Worm (Caenorhabditis elegans) whole organism, L4 larva: ENCODE results near the gene T27E7.9.

Experiments
- D1046.2 ChIP-seq: fragments of 200-800 bp; sonication (Bioruptor generic); IDR thresholded peaks from 2 replicates; pipeline ENCODE4 v1.3.6; 2022; ENCODE audit warnings: missing genetic modification characterization, missing compliant biosample characterization
- T20F7.1 ChIP-seq: fragments of 200-800 bp; sonication (Bioruptor generic); optimal IDR thresholded peaks from 2 replicates; lab custom pipeline; 2018; ENCODE audit warnings: mild to moderate bottlenecking, missing genetic modification characterization, missing compliant biosample characterization
- Y105C5A.15 ChIP-seq: fragments of 200-800 bp; sonication (Bioruptor generic); IDR thresholded peaks from 2 replicates; pipeline ENCODE4 v1.3.6; 2022; ENCODE audit warnings: missing genetic modification characterization, missing compliant biosample characterization
- ZK337.2 ChIP-seq: fragments of 200-800 bp; sonication (Bioruptor generic); IDR thresholded peaks from 2 replicates; pipeline ENCODE4 v1.3.6; 2022; ENCODE audit warnings: missing genetic modification reagents, missing genetic modification characterization, missing compliant biosample characterization
- ZK546.5 ChIP-seq, 2 experiments: sonication (generic microtip); optimal IDR thresholded peaks; 2 replicates each; lab custom pipeline; 2017; ENCODE audit warnings: missing biosample characterization in 2 of 2, missing genetic modification characterization in 2 of 2
- aly-2 ChIP-seq: sonication (generic microtip); optimal IDR thresholded peaks from 2 replicates; lab custom pipeline; 2018; ENCODE audit warnings: missing biosample characterization, missing genetic modification characterization
- ama-1 ChIP-seq: fragments of 150-350 bp; optimal IDR thresholded peaks from 2 replicates; lab custom pipeline; 2014; ENCODE audit warnings: inconsistent platforms, mixed read lengths
- arid-1 ChIP-seq: fragments of 200-800 bp; sonication (Bioruptor generic); conservative IDR thresholded peaks from 2 replicates; pipeline ENCODE4 v1.3.6; 2022; ENCODE audit warnings: missing genetic modification reagents, missing genetic modification characterization, missing compliant biosample characterization
- ceh-20 ChIP-seq: fragments of 200-800 bp; sonication (Bioruptor generic); IDR thresholded peaks from 2 replicates; pipeline ENCODE4 v1.3.6; 2022; ENCODE audit warnings: missing genetic modification reagents, missing genetic modification characterization, missing compliant biosample characterization
- ceh-28 ChIP-seq: fragments of 150-350 bp; optimal IDR thresholded peaks from 2 replicates; lab custom pipeline; 2014; ENCODE audit warnings: missing biosample characterization, missing genetic modification reagents, missing genetic modification characterization
- ceh-82 ChIP-seq: sonication (generic microtip); optimal IDR thresholded peaks from 2 replicates; lab custom pipeline; 2017; ENCODE audit warnings: missing biosample characterization, missing genetic modification characterization
- daf-19 ChIP-seq: fragments of 200-800 bp; sonication (Bioruptor generic); conservative IDR thresholded peaks from 2 replicates; pipeline ENCODE4 v1.3.6; 2022; ENCODE audit warnings: missing genetic modification characterization, missing compliant biosample characterization
- dmd-6 ChIP-seq: fragments of 200-800 bp; sonication (Bioruptor generic); IDR thresholded peaks from 2 replicates; pipeline ENCODE4 v1.3.6; 2022; ENCODE audit warnings: missing genetic modification reagents, missing genetic modification characterization, missing compliant biosample characterization
- dmd-8 ChIP-seq: fragments of 200-800 bp; sonication (Bioruptor generic); IDR thresholded peaks from 2 replicates; pipeline ENCODE4 v1.3.6; 2022; ENCODE audit warnings: missing genetic modification characterization, missing compliant biosample characterization
- dmd-9 ChIP-seq: fragments of 200-800 bp; sonication (Bioruptor generic); IDR thresholded peaks from 2 replicates; pipeline ENCODE4 v1.3.6; 2022; ENCODE audit warnings: missing genetic modification reagents, missing genetic modification characterization, missing compliant biosample characterization
- dve-1 ChIP-seq: sonication (generic microtip); optimal IDR thresholded peaks from 2 replicates; lab custom pipeline; 2017; ENCODE audit warnings: antibody characterized with exemption, mild to moderate bottlenecking, missing genetic modification characterization, missing compliant biosample characterization; ENCODE audit not compliant: insufficient read depth
- egl-27 ChIP-seq: sonication (generic microtip); optimal IDR thresholded peaks from 3 replicates; lab custom pipeline; 2017; ENCODE audit warnings: missing biosample characterization, missing genetic modification reagents, missing genetic modification characterization
- hlh-11 ChIP-seq: fragments of 200-800 bp; sonication (Bioruptor generic); optimal IDR thresholded peaks from 2 replicates; lab custom pipeline; 2018; ENCODE audit warnings: mild to moderate bottlenecking, missing genetic modification characterization, missing compliant biosample characterization
- hlh-30 ChIP-seq: sonication (generic microtip); optimal IDR thresholded peaks from 2 replicates; lab custom pipeline; 2017; ENCODE audit warnings: antibody characterized with exemption, mild to moderate bottlenecking, missing genetic modification characterization, missing compliant biosample characterization; ENCODE audit not compliant: insufficient read depth
- lin-1 ChIP-seq: fragments of 200-800 bp; sonication (Bioruptor generic); IDR thresholded peaks from 2 replicates; pipeline ENCODE4 v1.3.6; 2022; ENCODE audit warnings: missing genetic modification reagents, missing genetic modification characterization, missing compliant biosample characterization
- lin-29 ChIP-seq: fragments of 200-800 bp; sonication (Bioruptor generic); IDR thresholded peaks from 2 replicates; pipeline ENCODE4 v1.3.6; 2022; ENCODE audit warnings: missing genetic modification reagents, missing genetic modification characterization, missing compliant biosample characterization
- lin-38 ChIP-seq: fragments of 200-800 bp; sonication (Bioruptor generic); IDR thresholded peaks from 2 replicates; pipeline ENCODE4 v1.3.6; 2022; ENCODE audit warnings: missing genetic modification reagents, missing genetic modification characterization, missing compliant biosample characterization
- mdl-1 ChIP-seq, 2 experiments: fragments of 150-350 bp in 1 of 2; sonication (generic microtip) in 1 of 2; optimal IDR thresholded peaks; 2 replicates each; lab custom pipeline; 2014 to 2017; ENCODE audit warnings: missing biosample characterization in 2 of 2, missing genetic modification characterization in 2 of 2
- mep-1 ChIP-seq: fragments of 150-350 bp; sonication (generic microtip); optimal IDR thresholded peaks from 3 replicates; lab custom pipeline; 2014; ENCODE audit warnings: missing biosample characterization, missing genetic modification characterization
- mes-2 ChIP-seq: sonication (generic microtip); optimal IDR thresholded peaks from 2 replicates; lab custom pipeline; 2016; ENCODE audit warnings: missing genotype, mild to moderate bottlenecking, missing genetic modification characterization, missing compliant biosample characterization; ENCODE audit not compliant: poor library complexity, severe bottlenecking
- nhr-10 ChIP-seq: fragments of 150-350 bp; optimal IDR thresholded peaks from 2 replicates; lab custom pipeline; 2014; ENCODE audit warnings: missing biosample characterization, missing genetic modification characterization
- nhr-102 ChIP-seq: sonication (generic microtip); optimal IDR thresholded peaks from 2 replicates; lab custom pipeline; 2016; ENCODE audit warnings: mild to moderate bottlenecking, missing genetic modification characterization, moderate library complexity, missing compliant biosample characterization
- nhr-111 ChIP-seq: fragments of 200-800 bp; sonication (Bioruptor generic); optimal IDR thresholded peaks from 2 replicates; lab custom pipeline; 2018; ENCODE audit warnings: mild to moderate bottlenecking, missing genetic modification characterization, missing compliant biosample characterization
- nhr-25 ChIP-seq: sonication (generic microtip); optimal IDR thresholded peaks from 2 replicates; lab custom pipeline; 2017; ENCODE audit warnings: missing genetic modification characterization, mild to moderate bottlenecking, missing compliant biosample characterization, antibody characterized with exemption, moderate library complexity, borderline replicate concordance; ENCODE audit not compliant: insufficient read depth
- nhr-48 ChIP-seq: sonication (generic microtip); optimal IDR thresholded peaks from 2 replicates; lab custom pipeline; 2016; ENCODE audit warnings: mild to moderate bottlenecking, missing genetic modification characterization, missing compliant biosample characterization
- nhr-6 ChIP-seq: fragments of 150-350 bp; optimal IDR thresholded peaks from 2 replicates; lab custom pipeline; 2014; ENCODE audit warnings: missing biosample characterization, missing genetic modification characterization
- nhr-76 ChIP-seq: fragments of 150-350 bp; optimal IDR thresholded peaks from 2 replicates; lab custom pipeline; 2014; ENCODE audit warnings: missing biosample characterization, missing genetic modification characterization
- nhr-77 ChIP-seq: fragments of 150-350 bp; optimal IDR thresholded peaks from 2 replicates; lab custom pipeline; 2014; ENCODE audit warnings: missing biosample characterization, missing genetic modification characterization
- pha-4 ChIP-seq, 2 experiments: fragments of 150-350 bp in 1 of 2; fragments of 200-800 bp in 1 of 2; sonication (Bioruptor generic) in 1 of 2; IDR thresholded peaks in 1 of 2; optimal IDR thresholded peaks in 1 of 2; 2 replicates each; pipeline versions ENCODE4 v1.3.6 to Lab custom; 2014 to 2022; ENCODE audit warnings: missing genetic modification characterization in 2 of 2, missing genetic modification reagents in 2 of 2, missing biosample characterization in 1 of 2, missing compliant biosample characterization in 1 of 2
- pqm-1 ChIP-seq: sonication (generic microtip); optimal IDR thresholded peaks from 2 replicates; lab custom pipeline; 2017; ENCODE audit warnings: missing biosample characterization, missing genetic modification characterization
- sdz-12 ChIP-seq: fragments of 200-800 bp; sonication (Bioruptor generic); optimal IDR thresholded peaks from 2 replicates; lab custom pipeline; 2018; ENCODE audit warnings: mild to moderate bottlenecking, missing genetic modification characterization, missing compliant biosample characterization
- set-16 ChIP-seq: fragments of 200-800 bp; sonication (Bioruptor generic); IDR thresholded peaks from 2 replicates; pipeline ENCODE4 v1.3.6; 2022; ENCODE audit warnings: missing genetic modification reagents, missing genetic modification characterization, missing compliant biosample characterization
- snpc-1.2 ChIP-seq: fragments of 200-800 bp; sonication (Bioruptor generic); IDR thresholded peaks from 2 replicates; pipeline ENCODE4 v1.3.6; 2022; ENCODE audit warnings: missing genetic modification reagents, missing genetic modification characterization, missing compliant biosample characterization
- snpc-4 ChIP-seq: fragments of 150-350 bp; optimal IDR thresholded peaks from 2 replicates; lab custom pipeline; 2014; ENCODE audit warnings: missing biosample characterization, missing genetic modification characterization
- spr-3 ChIP-seq: fragments of 200-800 bp; sonication (Bioruptor generic); optimal IDR thresholded peaks from 2 replicates; lab custom pipeline; 2018; ENCODE audit warnings: mild to moderate bottlenecking, missing genetic modification characterization, missing compliant biosample characterization
- tag-97 ChIP-seq: fragments of 200-800 bp; sonication (Bioruptor generic); IDR thresholded peaks from 2 replicates; pipeline ENCODE4 v1.3.6; 2022; ENCODE audit warnings: missing genetic modification characterization, missing compliant biosample characterization
- unc-39 ChIP-seq: sonication (generic microtip); optimal IDR thresholded peaks from 2 replicates; lab custom pipeline; 2017; ENCODE audit warnings: missing biosample characterization, missing genetic modification characterization
- unc-62 ChIP-seq, 3 experiments: fragments of 150-350 bp in 1 of 3; sonication (generic microtip); optimal IDR thresholded peaks in 2 of 3; peaks in 1 of 3; 1 replicate in 1 of 3; 2 replicates in 2 of 3; lab custom pipeline; 2014 to 2017; ENCODE audit warnings: missing biosample characterization in 3 of 3, missing genetic modification characterization in 3 of 3, missing genetic modification reagents in 3 of 3, missing genotype in 1 of 3
- zag-1 ChIP-seq: fragments of 150-350 bp; optimal IDR thresholded peaks from 2 replicates; lab custom pipeline; 2014; ENCODE audit warnings: missing biosample characterization, missing genetic modification characterization
- zfp-2 ChIP-seq: sonication (generic microtip); optimal IDR thresholded peaks from 2 replicates; lab custom pipeline; 2016; ENCODE audit warnings: mild to moderate bottlenecking, missing genetic modification characterization, missing compliant biosample characterization
- zip-11 ChIP-seq: fragments of 200-800 bp; sonication (Bioruptor generic); IDR thresholded peaks from 2 replicates; pipeline ENCODE4 v1.3.6; 2022; ENCODE audit warnings: missing genetic modification characterization, missing compliant biosample characterization
- zip-2 ChIP-seq: fragments of 150-350 bp; optimal IDR thresholded peaks from 2 replicates; lab custom pipeline; 2014; ENCODE audit warnings: missing biosample characterization, missing genetic modification characterization

Gene T27E7.9

ce11 chrIV:14565062-14565461 is 15.9 kb upstream of the T27E7.9 start, which contains the start of gene Y57G11B.2:
Gene Y57G11B.2 (plus strand): TSS chrIV:14565362.
- TF ChIP-seq unc-39 (tag; lab: Kevin White, UChicago) (no peak), nhr-111 (GFP tag; lab: Kevin White, UChicago) (no peak), lin-1 (GFP tag; lab: Robert Waterston, UW) (no peak), dmd-6 (GFP tag; lab: Robert Waterston, UW) (no peak), ceh-28 (tag; lab: Kevin White, UChicago) (no peak), hlh-30 (tag; lab: Kevin White, UChicago) (no peak), lin-38 (GFP tag; lab: Robert Waterston, UW) (no peak), nhr-10 (tag; lab: Kevin White, UChicago) (no peak), zag-1 (tag; lab: Kevin White, UChicago) (no peak), nhr-6 (tag; lab: Kevin White, UChicago) (no peak), Y105C5A.15 (GFP tag; lab: Robert Waterston, UW) (no peak), dmd-9 (GFP tag; lab: Robert Waterston, UW) (no peak), ceh-82 (tag; lab: Kevin White, UChicago) (no peak), spr-3 (no peak), zip-11 (GFP tag; lab: Robert Waterston, UW) (no peak), ceh-20 (GFP tag; lab: Robert Waterston, UW) (no peak), zip-2 (tag; lab: Kevin White, UChicago) (no peak)

DNA sequence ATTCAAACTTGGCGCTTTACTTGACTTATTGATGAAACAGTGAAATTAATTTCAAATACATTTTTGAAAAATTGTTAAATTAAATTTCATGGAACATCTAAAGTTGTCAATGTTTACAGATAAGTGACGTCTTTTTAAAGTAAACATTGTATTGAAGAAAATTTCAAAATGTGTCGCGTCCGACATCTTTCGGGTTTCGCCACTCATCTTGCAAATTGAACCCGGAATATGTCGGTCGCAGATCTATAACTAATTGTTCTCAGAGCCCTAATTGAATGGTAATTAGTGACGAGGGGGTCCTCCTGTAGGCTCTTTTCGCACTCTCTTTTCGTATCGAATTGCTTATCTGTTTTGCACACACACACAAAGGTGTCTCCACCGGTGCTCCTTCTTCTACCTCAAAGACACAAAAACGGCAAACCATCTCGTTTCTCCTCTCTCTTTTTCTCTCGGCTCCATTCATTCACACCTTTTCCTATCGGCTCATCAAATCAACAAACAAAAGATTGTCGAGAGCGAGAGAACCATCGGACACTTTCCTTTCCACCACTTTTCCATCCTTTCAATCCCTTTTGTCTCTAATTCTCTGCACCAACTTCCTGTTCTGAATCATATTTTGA is 13.6 kb upstream of the T27E7.9 start:
- TF ChIP-seq tag-97 (no peak), set-16 (GFP tag; lab: Robert Waterston, UW) (no peak), hlh-11 (tag; lab: Kevin White, UChicago) (no peak), pqm-1 (tag; lab: Kevin White, UChicago) (peak; percentile 75), T20F7.1 (GFP tag; lab: Kevin White, UChicago) (no peak), nhr-48 (tag; lab: Kevin White, UChicago) (no peak), ZK337.2 (GFP tag; lab: Robert Waterston, UW) (no peak), egl-27 (tag; lab: Kevin White, UChicago) (no peak), mes-2 (tag; lab: Kevin White, UChicago) (no peak), dmd-8 (no peak), ZK546.5 (tag; optimal IDR thresholded peaks at IDR 0.05; lab: Kevin White, UChicago) (no peak), arid-1 (GFP tag; lab: Robert Waterston, UW) (no peak), snpc-1.2 (GFP tag; lab: Robert Waterston, UW) (peak; percentile 74; the same call in 1 of the 2 replicates), daf-19 (GFP tag; lab: Robert Waterston, UW) (no peak), nhr-77 (tag; lab: Kevin White, UChicago) (no peak), mdl-1 (tag; optimal IDR thresholded peaks at IDR 0.05; lab: Kevin White, UChicago) (no peak), zfp-2 (tag; lab: Kevin White, UChicago) (no peak), nhr-111 (GFP tag; lab: Kevin White, UChicago) (no peak), Y105C5A.15 (GFP tag; lab: Robert Waterston, UW) (no peak), dmd-6 (GFP tag; lab: Robert Waterston, UW) (no peak), dve-1 (tag; lab: Kevin White, UChicago) (peak; percentile 14), nhr-76 (tag; lab: Kevin White, UChicago) (no peak), unc-62 (GFP tag; optimal IDR thresholded peaks at IDR 0.05 in 1 of 2; lab: Kevin White, UChicago) (peak in 1 of 2 experiments; percentile 80), unc-62 (tag; optimal IDR thresholded peaks at IDR 0.05; lab: Kevin White, UChicago) (no peak), D1046.2 (GFP tag; lab: Robert Waterston, UW) (no peak), nhr-25 (tag; lab: Kevin White, UChicago) (no peak), mep-1 (no peak), lin-29 (GFP tag; lab: Robert Waterston, UW) (no peak), snpc-4 (tag; lab: Kevin White, UChicago) (no peak), pha-4 (GFP tag; IDR thresholded peaks at IDR 0.05; lab: Robert Waterston, UW) (no peak), pha-4 (tag; optimal IDR thresholded peaks at IDR 0.05; lab: Kevin White, UChicago) (peak; percentile 31), lin-1 (GFP tag; lab: Robert Waterston, UW) (no peak), ceh-28 (tag; lab: Kevin White, UChicago) (no peak), nhr-102 (no peak), sdz-12 (GFP tag; lab: Kevin White, UChicago) (no peak), ama-1 (lab: Kevin White, UChicago) (no peak), zag-1 (tag; lab: Kevin White, UChicago) (no peak), aly-2 (no peak)
